Worm (Caenorhabditis elegans) whole organism, late embryonic: ENCODE results near the gene C29F9.2.

Experiments used
- Y22D7AL.16 ChIP-seq: sonication (generic microtip); optimal IDR thresholded peaks from 2 replicates; lab custom pipeline; 2016; ENCODE audit warnings: missing genetic modification characterization, missing compliant biosample characterization
- ceh-2 ChIP-seq: sonication (generic microtip); optimal IDR thresholded peaks from 2 replicates; lab custom pipeline; 2016; ENCODE audit warnings: missing genotype, missing genetic modification characterization, missing compliant biosample characterization
- ceh-34 ChIP-seq: sonication (generic microtip); optimal IDR thresholded peaks from 2 replicates; lab custom pipeline; 2016; ENCODE audit warnings: mild to moderate bottlenecking, missing genetic modification characterization, missing compliant biosample characterization
- dmd-4 ChIP-seq: sonication (generic microtip); optimal IDR thresholded peaks from 2 replicates; lab custom pipeline; 2016; ENCODE audit warnings: borderline replicate concordance, missing genetic modification characterization, missing compliant biosample characterization
- dve-1 ChIP-seq: sonication (generic microtip); optimal IDR thresholded peaks from 2 replicates; lab custom pipeline; 2017; ENCODE audit warnings: antibody characterized with exemption, mild to moderate bottlenecking, missing genetic modification characterization, missing compliant biosample characterization
- elt-2 ChIP-seq: sonication (generic microtip); optimal IDR thresholded peaks from 2 replicates; lab custom pipeline; 2016; ENCODE audit warnings: missing genetic modification reagents, missing genetic modification characterization, missing compliant biosample characterization
- hlh-6 ChIP-seq: sonication (generic microtip); optimal IDR thresholded peaks from 2 replicates; lab custom pipeline; 2016; ENCODE audit warnings: missing genotype, missing genetic modification characterization, missing compliant biosample characterization
- nhr-11 ChIP-seq: fragments of 150-350 bp; optimal IDR thresholded peaks from 2 replicates; lab custom pipeline; 2014; ENCODE audit warnings: missing biosample characterization, missing genetic modification characterization
- pqm-1 ChIP-seq: sonication (generic microtip); optimal IDR thresholded peaks from 2 replicates; lab custom pipeline; 2016; ENCODE audit warnings: missing genetic modification characterization, missing compliant biosample characterization
- sdc-2 ChIP-seq: sonication (generic microtip); optimal IDR thresholded peaks from 2 replicates; lab custom pipeline; 2016; ENCODE audit warnings: missing genotype, missing genetic modification characterization, missing compliant biosample characterization
- tbx-7 ChIP-seq: sonication (generic microtip); optimal IDR thresholded peaks from 2 replicates; lab custom pipeline; 2016; ENCODE audit warnings: missing genotype, missing genetic modification characterization, missing compliant biosample characterization

DNA sequence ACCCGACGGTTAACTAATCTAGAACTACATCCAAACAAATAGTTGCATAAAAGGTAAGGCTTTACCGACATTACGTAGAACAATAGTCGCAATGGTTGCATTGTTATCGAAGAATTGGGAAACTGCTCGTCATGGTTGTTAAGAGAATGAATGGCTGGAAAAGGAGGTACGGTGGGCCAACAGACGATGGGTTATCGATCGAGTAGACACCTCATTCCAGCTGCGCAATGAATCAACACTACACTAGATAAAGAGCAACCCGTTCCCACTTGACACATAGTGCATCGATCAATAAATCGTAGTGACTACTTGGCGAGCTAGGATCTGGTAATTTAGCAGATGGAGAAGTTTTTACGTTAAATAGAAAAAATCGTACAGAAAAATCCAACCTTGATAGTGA lies 14.3 kb downstream of the C29F9.2 start, which contains the start of the genes T17A3.12 and fbxb-83:
- no peak for TF ChIP-seq ceh-34 (tag; lab: Kevin White, UChicago)
- TF ChIP-seq elt-2 (tag; lab: Kevin White, UChicago) = no peak
- TF ChIP-seq hlh-6 (tag; lab: Kevin White, UChicago) = no peak
- TF ChIP-seq dve-1 = no peak
- TF ChIP-seq Y22D7AL.16 (tag; lab: Kevin White, UChicago) = no peak
- TF ChIP-seq pqm-1 (tag; lab: Kevin White, UChicago) = no peak
- no peak for TF ChIP-seq ceh-2 (tag; lab: Kevin White, UChicago)
- TF ChIP-seq sdc-2 = no peak
- TF ChIP-seq dmd-4 (tag; lab: Kevin White, UChicago) = no peak
- no peak for TF ChIP-seq tbx-7 (tag; lab: Kevin White, UChicago)
- TF ChIP-seq nhr-11 (tag; lab: Kevin White, UChicago) = no peak
